Worm (Caenorhabditis elegans): ENCODE data around the gene aex-2.

- no peak for TF ChIP-seq sem-2 (GFP tag; optimal IDR thresholded peaks at IDR 0.05)
- TF ChIP-seq lsy-2 (tag; optimal IDR thresholded peaks at IDR 0.05): no peak
- TF ChIP-seq lin-13 (tag; optimal IDR thresholded peaks at IDR 0.05): no peak
- TF ChIP-seq ceh-39 (tag; optimal IDR thresholded peaks at IDR 0.05): no peak
- no peak for TF ChIP-seq mep-1 (tag; optimal IDR thresholded peaks at IDR 0.05)
These were observed 24.0 kb upstream of the aex-2 start for ce11 chrX:9676788-9677454.
